Fruit fly (Drosophila melanogaster): ENCODE results near the gene Kah.

DNA sequence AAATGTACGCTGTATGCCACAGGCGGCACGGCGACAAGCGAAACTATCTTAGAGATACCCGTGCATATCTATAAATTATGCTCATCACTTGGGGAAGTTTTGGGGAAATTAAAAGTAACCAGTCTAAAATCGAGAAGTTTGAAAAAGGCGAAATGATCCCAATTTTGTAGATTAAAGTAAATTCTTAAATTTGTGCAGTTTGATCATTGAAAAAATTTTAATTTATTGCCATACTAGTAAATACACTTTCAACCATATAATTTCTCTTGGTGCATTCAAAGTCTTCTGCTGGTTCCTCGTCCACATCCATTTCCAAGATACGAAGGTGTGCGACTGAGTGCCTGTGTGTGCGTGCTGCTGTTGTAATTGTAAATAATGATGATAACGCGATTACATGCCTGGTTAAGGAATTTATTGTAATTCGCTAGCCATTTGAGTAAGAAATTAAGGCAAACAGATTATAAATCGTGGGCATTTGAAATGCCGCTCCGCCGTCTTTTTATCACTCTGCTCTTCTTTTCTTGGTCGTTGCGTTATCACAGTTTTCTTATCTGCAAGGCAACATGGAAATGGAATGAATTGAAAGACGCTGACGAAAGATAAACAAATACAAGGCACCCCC is 26.5 kb upstream of the Kah start:
- TF ChIP-seq CG32121 (GFP tag; IDR thresholded peaks at IDR 0.05), result peak; percentile 80
- peak; percentile 57 for TF ChIP-seq Ets98B (GFP tag; IDR thresholded peaks at IDR 0.05)
